Worm (Caenorhabditis elegans) whole organism, late embryonic: ENCODE results near the gene nud-1.

Experiments
- K02D7.2 ChIP-seq: sonication (generic microtip); optimal IDR thresholded peaks from 2 replicates; lab custom pipeline; 2017; ENCODE audit warnings: mild to moderate bottlenecking, missing genetic modification characterization, missing compliant biosample characterization
- T23F11.4 ChIP-seq: fragments of 200-800 bp; sonication (Bioruptor generic); optimal IDR thresholded peaks from 2 replicates; lab custom pipeline; 2018; ENCODE audit warnings: mild to moderate bottlenecking, missing genetic modification characterization, missing compliant biosample characterization
- ahr-1 ChIP-seq: sonication (generic microtip); optimal IDR thresholded peaks from 2 replicates; lab custom pipeline; 2016; ENCODE audit warnings: missing genetic modification characterization, missing compliant biosample characterization
- ama-1 ChIP-seq: fragments of 150-350 bp; optimal IDR thresholded peaks from 2 replicates; lab custom pipeline; 2014
- ceh-18 ChIP-seq: sonication (generic microtip); optimal IDR thresholded peaks from 2 replicates; lab custom pipeline; 2016; ENCODE audit warnings: missing genetic modification characterization, missing compliant biosample characterization
- ceh-24 ChIP-seq: sonication (generic microtip); optimal IDR thresholded peaks from 2 replicates; lab custom pipeline; 2016; ENCODE audit warnings: mild to moderate bottlenecking, missing genetic modification characterization, missing compliant biosample characterization
- ceh-30 ChIP-seq: fragments of 150-350 bp; optimal IDR thresholded peaks from 2 replicates; lab custom pipeline; 2014; ENCODE audit warnings: missing biosample characterization, missing genetic modification characterization
- ceh-31 ChIP-seq: sonication (generic microtip); optimal IDR thresholded peaks from 2 replicates; lab custom pipeline; 2016; ENCODE audit warnings: missing genetic modification characterization, missing compliant biosample characterization
- ceh-34 ChIP-seq: sonication (generic microtip); optimal IDR thresholded peaks from 2 replicates; lab custom pipeline; 2016; ENCODE audit warnings: mild to moderate bottlenecking, missing genetic modification characterization, missing compliant biosample characterization
- ceh-45 ChIP-seq: fragments of 200-800 bp; sonication (Bioruptor generic); IDR thresholded peaks from 2 replicates; pipeline ENCODE4 v1.3.6; 2022; ENCODE audit warnings: missing genetic modification reagents, missing genetic modification characterization, missing compliant biosample characterization
- ceh-48 ChIP-seq: sonication (generic microtip); optimal IDR thresholded peaks from 2 replicates; lab custom pipeline; 2016; ENCODE audit warnings: missing genetic modification characterization, inconsistent platforms, missing compliant biosample characterization
- ceh-6 ChIP-seq: fragments of 200-800 bp; sonication (Bioruptor generic); optimal IDR thresholded peaks from 2 replicates; lab custom pipeline; 2018; ENCODE audit warnings: mild to moderate bottlenecking, missing genetic modification characterization, missing compliant biosample characterization
- ceh-9 ChIP-seq: sonication (generic microtip); optimal IDR thresholded peaks from 2 replicates; lab custom pipeline; 2016; ENCODE audit warnings: mild to moderate bottlenecking, missing genetic modification characterization, inconsistent platforms, missing compliant biosample characterization
- dmd-4 ChIP-seq: sonication (generic microtip); optimal IDR thresholded peaks from 2 replicates; lab custom pipeline; 2016; ENCODE audit warnings: borderline replicate concordance, missing genetic modification characterization, missing compliant biosample characterization
- dve-1 ChIP-seq: sonication (generic microtip); optimal IDR thresholded peaks from 2 replicates; lab custom pipeline; 2017; ENCODE audit warnings: antibody characterized with exemption, mild to moderate bottlenecking, missing genetic modification characterization, missing compliant biosample characterization
- elt-4 ChIP-seq: sonication (generic microtip); optimal IDR thresholded peaks from 2 replicates; lab custom pipeline; 2016; ENCODE audit warnings: missing genetic modification characterization, missing compliant biosample characterization
- eyg-1 ChIP-seq: sonication (generic microtip); optimal IDR thresholded peaks from 2 replicates; lab custom pipeline; 2016; ENCODE audit warnings: missing genotype, missing genetic modification characterization, missing compliant biosample characterization
- fkh-10 ChIP-seq: fragments of 150-350 bp; optimal IDR thresholded peaks from 2 replicates; lab custom pipeline; 2014; ENCODE audit warnings: missing biosample characterization, missing genetic modification reagents, missing genetic modification characterization
- fkh-6 ChIP-seq: sonication (generic microtip); optimal IDR thresholded peaks from 2 replicates; lab custom pipeline; 2016; ENCODE audit warnings: missing genetic modification characterization, missing compliant biosample characterization
- gmeb-2 ChIP-seq: sonication (generic microtip); optimal IDR thresholded peaks from 2 replicates; lab custom pipeline; 2016; ENCODE audit warnings: missing genetic modification characterization, inconsistent platforms, missing compliant biosample characterization
- hlh-30 ChIP-seq: sonication (generic microtip); optimal IDR thresholded peaks from 2 replicates; lab custom pipeline; 2017; ENCODE audit warnings: antibody characterized with exemption, missing genetic modification characterization, missing compliant biosample characterization; ENCODE audit not compliant: insufficient read depth
- lin-11 ChIP-seq: fragments of 200-800 bp; sonication (Bioruptor generic); optimal IDR thresholded peaks from 2 replicates; lab custom pipeline; 2018; ENCODE audit warnings: mild to moderate bottlenecking, missing genetic modification characterization, missing compliant biosample characterization
- mec-3 ChIP-seq: sonication (generic microtip); optimal IDR thresholded peaks from 2 replicates; lab custom pipeline; 2016; ENCODE audit warnings: borderline replicate concordance, missing genetic modification characterization, missing compliant biosample characterization
- nfya-1 ChIP-seq: sonication (generic microtip); optimal IDR thresholded peaks from 2 replicates; lab custom pipeline; 2017; ENCODE audit warnings: missing genetic modification characterization, mild to moderate bottlenecking, missing compliant biosample characterization, antibody characterized with exemption, moderate library complexity
- nhr-11 ChIP-seq: fragments of 150-350 bp; optimal IDR thresholded peaks from 2 replicates; lab custom pipeline; 2014; ENCODE audit warnings: missing biosample characterization, missing genetic modification characterization
- pag-3 ChIP-seq: sonication (generic microtip); optimal IDR thresholded peaks from 2 replicates; lab custom pipeline; 2016; ENCODE audit warnings: missing compliant biosample characterization, missing genetic modification characterization, borderline replicate concordance
- pat-9 ChIP-seq: fragments of 200-800 bp; sonication (Bioruptor generic); optimal IDR thresholded peaks from 2 replicates; lab custom pipeline; 2018; ENCODE audit warnings: mild to moderate bottlenecking, missing genetic modification characterization, moderate library complexity, missing compliant biosample characterization
- pax-1 ChIP-seq: fragments of 150-350 bp; optimal IDR thresholded peaks from 2 replicates; lab custom pipeline; 2014; ENCODE audit warnings: missing biosample characterization, missing genetic modification characterization
- pha-4 ChIP-seq: fragments of 150-350 bp; optimal IDR thresholded peaks from 2 replicates; lab custom pipeline; 2018; ENCODE audit warnings: missing biosample characterization, missing genetic modification reagents, missing genetic modification characterization
- pqm-1 ChIP-seq: sonication (generic microtip); optimal IDR thresholded peaks from 2 replicates; lab custom pipeline; 2016; ENCODE audit warnings: missing genetic modification characterization, missing compliant biosample characterization
- pros-1 ChIP-seq: fragments of 150-350 bp; optimal IDR thresholded peaks from 2 replicates; lab custom pipeline; 2014; ENCODE audit warnings: missing biosample characterization, missing genetic modification reagents, missing genetic modification characterization
- ref-2 ChIP-seq: sonication (generic microtip); optimal IDR thresholded peaks from 2 replicates; lab custom pipeline; 2016; ENCODE audit warnings: missing genetic modification characterization, missing compliant biosample characterization
- rnt-1 ChIP-seq: sonication (generic microtip); optimal IDR thresholded peaks from 2 replicates; lab custom pipeline; 2016; ENCODE audit warnings: missing genetic modification characterization, missing compliant biosample characterization
- sdc-2 ChIP-seq: sonication (generic microtip); optimal IDR thresholded peaks from 2 replicates; lab custom pipeline; 2016; ENCODE audit warnings: missing genotype, missing genetic modification characterization, missing compliant biosample characterization
- sox-2 ChIP-seq: fragments of 200-800 bp; sonication (Bioruptor generic); IDR thresholded peaks from 2 replicates; pipeline ENCODE4 v1.3.6; 2022; ENCODE audit warnings: missing genetic modification reagents, missing genetic modification characterization, missing compliant biosample characterization
- syd-9 ChIP-seq: sonication (generic microtip); optimal IDR thresholded peaks from 2 replicates; lab custom pipeline; 2016; ENCODE audit warnings: mild to moderate bottlenecking, missing genetic modification characterization, moderate library complexity, missing compliant biosample characterization
- tbx-2 ChIP-seq: sonication (generic microtip); optimal IDR thresholded peaks from 2 replicates; lab custom pipeline; 2016; ENCODE audit warnings: missing genetic modification characterization, missing compliant biosample characterization
- unc-42 ChIP-seq: sonication (generic microtip); optimal IDR thresholded peaks from 2 replicates; lab custom pipeline; 2016; ENCODE audit warnings: missing genotype, missing genetic modification characterization, missing compliant biosample characterization
- unc-55 ChIP-seq: sonication (generic microtip); optimal IDR thresholded peaks from 2 replicates; lab custom pipeline; 2017; ENCODE audit warnings: missing biosample characterization, missing genetic modification reagents, missing genetic modification characterization
- unc-86 ChIP-seq: sonication (generic microtip); optimal IDR thresholded peaks from 2 replicates; lab custom pipeline; 2016; ENCODE audit warnings: missing genetic modification characterization, missing compliant biosample characterization
- zip-5 ChIP-seq: sonication (generic microtip); optimal IDR thresholded peaks from 2 replicates; lab custom pipeline; 2016; ENCODE audit warnings: missing genetic modification characterization, missing compliant biosample characterization
- ztf-16 ChIP-seq: sonication (generic microtip); optimal IDR thresholded peaks from 2 replicates; lab custom pipeline; 2017; ENCODE audit warnings: missing genetic modification characterization, missing compliant biosample characterization

nud-1 gene

DNA sequence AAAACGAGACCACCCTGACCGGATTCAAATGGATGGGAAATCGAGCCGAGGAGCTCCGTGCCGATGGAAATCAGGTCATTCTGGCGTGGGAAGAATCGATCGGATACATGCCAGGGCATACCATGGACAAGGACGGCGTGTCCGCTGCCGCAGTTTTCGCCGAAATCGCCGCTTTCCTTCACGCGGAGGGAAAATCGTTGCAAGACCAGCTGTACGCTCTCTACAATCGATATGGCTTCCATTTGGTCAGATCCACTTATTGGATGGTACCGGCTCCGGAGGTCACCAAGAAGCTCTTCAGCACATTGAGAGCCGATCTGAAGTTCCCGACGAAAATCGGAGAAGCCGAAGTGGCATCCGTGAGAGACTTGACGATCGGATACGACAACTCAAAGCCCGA, 39.3 kb upstream of the nud-1 start:
- no peak for TF ChIP-seq nhr-11
- TF ChIP-seq syd-9 (tag; lab: Kevin White, UChicago), result no peak
- TF ChIP-seq ceh-30 (tag; lab: Kevin White, UChicago), result no peak
- no peak for TF ChIP-seq ceh-18 (tag; lab: Kevin White, UChicago)
- TF ChIP-seq sox-2 (GFP tag; lab: Robert Waterston, UW), result no peak
- no peak for TF ChIP-seq mec-3 (tag; lab: Kevin White, UChicago)
- no peak for TF ChIP-seq K02D7.2 (tag; lab: Kevin White, UChicago)
- no peak for TF ChIP-seq rnt-1 (tag; lab: Kevin White, UChicago)
- no peak for TF ChIP-seq fkh-6
- TF ChIP-seq T23F11.4 (GFP tag; lab: Kevin White, UChicago), result no peak
- no peak for TF ChIP-seq gmeb-2 (tag; lab: Kevin White, UChicago)
- no peak for TF ChIP-seq dve-1 (tag; lab: Kevin White, UChicago)
- TF ChIP-seq pat-9 (tag; lab: Kevin White, UChicago), result no peak

DNA sequence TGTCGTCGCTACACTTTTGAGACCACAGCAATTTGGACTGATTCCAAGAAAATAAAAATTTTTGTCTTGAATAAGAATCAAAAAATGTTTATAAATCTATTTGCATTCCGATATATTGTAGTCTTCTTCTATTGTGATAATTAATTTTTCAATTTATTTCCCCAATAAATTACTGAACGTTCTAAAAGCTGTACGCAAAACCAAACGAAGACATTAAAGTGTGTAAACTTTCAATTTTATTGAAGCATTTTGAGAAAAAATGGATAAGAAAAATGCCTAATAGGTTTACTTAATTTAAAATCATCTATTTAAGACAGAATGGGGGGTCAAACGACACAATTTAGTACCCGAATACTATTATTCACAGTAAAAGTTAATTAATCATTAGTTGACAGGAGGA, 38.7 kb upstream of the nud-1 start:
- TF ChIP-seq ztf-16 (tag; lab: Kevin White, UChicago) (no peak), ceh-18 (tag; lab: Kevin White, UChicago) (no peak), zip-5 (tag; lab: Kevin White, UChicago) (no peak)
- TF ChIP-seq, all 69 proteins: peak for 0

DNA sequence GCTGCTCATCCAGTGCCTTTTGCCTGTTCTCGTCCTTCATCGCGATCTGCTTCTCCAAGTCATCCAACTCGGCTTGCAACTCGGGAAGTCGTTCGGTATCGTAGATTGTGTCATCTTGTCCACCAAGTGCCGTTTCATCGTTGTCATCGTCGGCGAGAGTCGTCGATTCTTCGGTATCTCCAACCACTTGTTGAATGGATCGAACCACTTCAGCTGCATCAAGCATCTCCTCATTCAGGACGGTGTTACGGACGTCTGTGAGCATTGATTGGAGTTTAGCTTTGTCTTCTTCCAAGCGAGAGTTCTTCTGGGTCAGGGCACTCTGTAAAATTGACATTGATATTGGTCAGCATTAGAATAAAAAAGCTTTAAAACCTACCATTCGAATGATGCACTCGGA, 35.8 kb upstream of the nud-1 start:
- TF ChIP-seq mec-3 (tag; lab: Kevin White, UChicago), result no peak
- no peak for TF ChIP-seq pag-3
- no peak for TF ChIP-seq dmd-4 (tag; lab: Kevin White, UChicago)
- no peak for TF ChIP-seq ama-1 (lab: Kevin White, UChicago)
- TF ChIP-seq dve-1 (tag; lab: Kevin White, UChicago), result no peak
- TF ChIP-seq eyg-1 (tag; lab: Kevin White, UChicago), result no peak
- no peak for TF ChIP-seq ahr-1 (tag; lab: Kevin White, UChicago)
- no peak for TF ChIP-seq ceh-9 (tag; lab: Kevin White, UChicago)
- TF ChIP-seq pqm-1 (tag; lab: Kevin White, UChicago), result no peak
- TF ChIP-seq ceh-34 (tag; lab: Kevin White, UChicago), result no peak

DNA sequence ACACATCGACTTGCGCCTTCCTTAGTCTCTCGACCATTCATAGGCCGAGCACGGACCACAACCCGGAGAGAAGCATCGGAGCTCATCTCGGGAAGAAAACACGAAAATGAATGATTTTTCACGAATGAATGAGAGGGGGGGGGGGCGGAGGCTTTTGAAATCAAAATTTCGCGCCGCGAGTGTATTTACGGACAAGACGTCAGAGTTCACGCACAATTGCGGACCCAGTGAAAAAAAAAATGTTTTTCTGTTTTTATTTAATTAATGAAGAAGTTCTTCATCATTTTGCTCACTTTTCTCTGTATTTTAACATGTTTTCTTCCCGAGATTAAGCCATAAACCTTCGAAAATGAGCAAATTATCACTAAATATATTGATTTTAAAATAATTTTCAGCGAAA, 34.2 kb upstream of the nud-1 start, which contains the start of the genes klp-19 and slc-36.1:
Gene klp-19, minus strand, starts transcription at position 153 of the 400 bp plus-strand sequence.
Gene slc-36.1, plus strand, starts transcription at position 396 of the 400 bp plus-strand sequence.
- TF ChIP-seq ref-2 (no peak), ceh-34 (tag; lab: Kevin White, UChicago) (peak; percentile 12), unc-42 (tag; lab: Kevin White, UChicago) (peak; percentile 78), nfya-1 (tag; lab: Kevin White, UChicago) (peak; percentile 42), ceh-31 (peak; percentile 12)

DNA sequence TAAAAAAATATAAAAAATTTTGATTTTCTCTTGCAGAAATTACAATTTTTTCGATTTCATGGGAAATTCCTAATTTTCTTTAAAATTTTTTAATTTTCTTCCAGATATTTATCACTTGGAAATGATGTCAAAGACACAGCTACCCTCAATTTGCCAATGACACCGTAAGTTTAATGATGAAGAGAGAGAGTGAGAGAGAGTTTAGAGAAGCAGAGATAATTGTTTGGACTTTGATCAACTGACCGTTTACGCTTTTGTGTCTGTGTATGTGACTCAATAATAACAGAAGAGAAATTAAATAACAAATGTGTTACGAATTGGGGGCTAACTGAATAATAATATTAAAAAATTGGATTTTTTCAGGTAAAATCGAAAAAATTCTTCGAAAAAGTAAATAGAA, 30.8 kb upstream of the nud-1 start:
- TF ChIP-seq unc-86 (tag; lab: Kevin White, UChicago), result no peak
- TF ChIP-seq fkh-10 (GFP tag; lab: Kevin White, UChicago), result no peak
- no peak for TF ChIP-seq ceh-30 (tag; lab: Kevin White, UChicago)
- no peak for TF ChIP-seq ama-1 (lab: Kevin White, UChicago)
- TF ChIP-seq ceh-45 (GFP tag; lab: Robert Waterston, UW), result no peak
- no peak for TF ChIP-seq pros-1
- TF ChIP-seq, all 69 proteins: peak for 0

DNA sequence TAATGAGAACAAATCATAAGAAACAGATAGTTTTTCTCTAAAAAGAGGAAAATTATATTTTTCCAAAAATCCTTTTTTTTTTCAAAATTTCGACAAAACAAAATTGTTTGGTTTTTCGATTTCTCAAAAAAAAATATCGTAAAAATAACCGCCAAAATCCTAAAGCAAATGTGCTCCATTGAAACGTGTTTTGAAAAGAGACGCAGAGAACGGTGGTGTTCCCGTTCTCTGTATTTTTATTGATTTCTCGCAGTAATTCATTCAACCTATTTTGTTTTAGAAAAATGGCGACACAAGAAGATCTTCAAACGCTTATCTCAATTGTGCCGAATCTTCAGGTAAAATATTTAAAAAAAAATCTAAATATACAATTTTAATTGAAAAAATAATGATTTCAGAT, 27.5 kb upstream of the nud-1 start, which contains the start of gene Y43F4B.10:
Gene Y43F4B.10, plus strand, starts transcription at position 281 of the 400 bp plus-strand sequence.
- peak; percentile 77 for TF ChIP-seq ceh-48 (tag; lab: Kevin White, UChicago)
- no peak for TF ChIP-seq sdc-2 (tag; lab: Kevin White, UChicago)
- TF ChIP-seq tbx-2 (tag; lab: Kevin White, UChicago), result no peak
- TF ChIP-seq ceh-31, result no peak
- TF ChIP-seq ceh-24 (tag; lab: Kevin White, UChicago), result no peak
- TF ChIP-seq nfya-1 (tag; lab: Kevin White, UChicago), result peak; percentile 10
- TF ChIP-seq eyg-1 (tag; lab: Kevin White, UChicago), result no peak
- TF ChIP-seq elt-4 (tag; lab: Kevin White, UChicago), result no peak
- no peak for TF ChIP-seq unc-55
- TF ChIP-seq lin-11 (tag; lab: Kevin White, UChicago), result no peak
- no peak for TF ChIP-seq ceh-6 (GFP tag; lab: Kevin White, UChicago)
- TF ChIP-seq mec-3 (tag; lab: Kevin White, UChicago), result no peak
- no peak for TF ChIP-seq ceh-9 (tag; lab: Kevin White, UChicago)
- no peak for TF ChIP-seq ceh-34 (tag; lab: Kevin White, UChicago)
- no peak for TF ChIP-seq pha-4 (tag; lab: Kevin White, UChicago)
- peak; percentile 40 for TF ChIP-seq pax-1 (tag; lab: Kevin White, UChicago)
- TF ChIP-seq sox-2 (GFP tag; lab: Robert Waterston, UW), result no peak
- TF ChIP-seq hlh-30 (tag; lab: Kevin White, UChicago), result no peak
- TF ChIP-seq dve-1 (tag; lab: Kevin White, UChicago), result no peak
